Worm (Caenorhabditis elegans) whole organism, mixed stage, embryonic: ENCODE measurements around the gene clec-38.

ENCODE experiments used
- blmp-1 ChIP-seq: fragments of 150-350 bp; optimal IDR thresholded peaks from 2 replicates; lab custom pipeline; 2014; ENCODE audit warnings: missing biosample characterization, missing genetic modification characterization
- ceh-39 ChIP-seq: fragments of 150-350 bp; optimal IDR thresholded peaks from 2 replicates; lab custom pipeline; 2014; ENCODE audit warnings: missing biosample characterization, missing genetic modification characterization
- ceh-43 ChIP-seq: fragments of 200-800 bp; sonication (Bioruptor generic); optimal IDR thresholded peaks from 2 replicates; lab custom pipeline; 2018; ENCODE audit warnings: mild to moderate bottlenecking, missing genetic modification characterization, moderate library complexity, missing compliant biosample characterization
- ces-1 ChIP-seq: fragments of 150-350 bp; optimal IDR thresholded peaks from 2 replicates; lab custom pipeline; 2014; ENCODE audit warnings: missing biosample characterization, missing genetic modification reagents, missing genetic modification characterization
- cnd-1 ChIP-seq: fragments of 200-800 bp; sonication (Bioruptor generic); optimal IDR thresholded peaks from 2 replicates; lab custom pipeline; 2018; ENCODE audit warnings: mild to moderate bottlenecking, missing genetic modification characterization, missing compliant biosample characterization
- drap-1 ChIP-seq: fragments of 200-800 bp; sonication (Bioruptor generic); optimal IDR thresholded peaks from 3 replicates; lab custom pipeline; 2018; ENCODE audit warnings: mild to moderate bottlenecking, missing genetic modification characterization, missing compliant biosample characterization
- elt-1 ChIP-seq: sonication (generic microtip); optimal IDR thresholded peaks from 2 replicates; lab custom pipeline; 2017; ENCODE audit warnings: missing genetic modification characterization, mild to moderate bottlenecking, missing compliant biosample characterization, antibody characterized with exemption, moderate library complexity, borderline replicate concordance; ENCODE audit not compliant: insufficient read depth
- elt-3 ChIP-seq: fragments of 150-350 bp; optimal IDR thresholded peaks from 2 replicates; lab custom pipeline; 2014; ENCODE audit warnings: missing biosample characterization, missing genetic modification characterization
- ham-2 ChIP-seq: fragments of 200-800 bp; sonication (Bioruptor generic); optimal IDR thresholded peaks from 2 replicates; lab custom pipeline; 2018; ENCODE audit warnings: mild to moderate bottlenecking, missing genetic modification characterization, missing compliant biosample characterization
- hlh-1 ChIP-seq: fragments of 150-350 bp; optimal IDR thresholded peaks from 2 replicates; lab custom pipeline; 2014; ENCODE audit warnings: missing biosample characterization, missing genetic modification reagents, missing genetic modification characterization
- lin-13 ChIP-seq: fragments of 150-350 bp; optimal IDR thresholded peaks from 2 replicates; lab custom pipeline; 2014; ENCODE audit warnings: missing biosample characterization, missing genetic modification characterization
- lin-32 ChIP-seq: fragments of 200-800 bp; sonication (Bioruptor generic); optimal IDR thresholded peaks from 2 replicates; lab custom pipeline; 2018; ENCODE audit warnings: mild to moderate bottlenecking, missing genetic modification characterization, missing compliant biosample characterization
- lsy-2 ChIP-seq: fragments of 150-350 bp; optimal IDR thresholded peaks from 2 replicates; lab custom pipeline; 2014; ENCODE audit warnings: missing biosample characterization, missing genetic modification characterization
- mep-1 ChIP-seq: fragments of 150-350 bp; optimal IDR thresholded peaks from 2 replicates; lab custom pipeline; 2017; ENCODE audit warnings: missing biosample characterization, missing genetic modification reagents, missing genetic modification characterization, inconsistent platforms
- mls-2 ChIP-seq: sonication (generic microtip); optimal IDR thresholded peaks from 2 replicates; lab custom pipeline; 2016; ENCODE audit warnings: mild to moderate bottlenecking, missing genetic modification characterization, moderate library complexity, missing compliant biosample characterization
- nhr-28 ChIP-seq: fragments of 150-350 bp; optimal IDR thresholded peaks from 2 replicates; lab custom pipeline; 2014; ENCODE audit warnings: missing biosample characterization, missing genetic modification characterization
- snpc-4 ChIP-seq: fragments of 150-350 bp; optimal IDR thresholded peaks from 2 replicates; lab custom pipeline; 2014; ENCODE audit warnings: missing biosample characterization, missing genetic modification characterization
- sptf-1 ChIP-seq: sonication (generic microtip); optimal IDR thresholded peaks from 2 replicates; lab custom pipeline; 2017; ENCODE audit warnings: mild to moderate bottlenecking, missing genetic modification characterization, moderate library complexity, missing compliant biosample characterization
- tbx-8 ChIP-seq: fragments of 200-800 bp; sonication (Bioruptor generic); optimal IDR thresholded peaks from 2 replicates; lab custom pipeline; 2018; ENCODE audit warnings: mild to moderate bottlenecking, missing genetic modification characterization, moderate library complexity, missing compliant biosample characterization
- unc-120 ChIP-seq: sonication (generic microtip); optimal IDR thresholded peaks from 2 replicates; lab custom pipeline; 2017; ENCODE audit warnings: missing genetic modification characterization, missing compliant biosample characterization; ENCODE audit not compliant: poor library complexity, severe bottlenecking
- unc-62 ChIP-seq: fragments of 150-350 bp; optimal IDR thresholded peaks from 2 replicates; lab custom pipeline; 2014; ENCODE audit warnings: missing biosample characterization, missing genetic modification reagents, missing genetic modification characterization
- ztf-11 ChIP-seq: fragments of 150-350 bp; optimal IDR thresholded peaks from 2 replicates; lab custom pipeline; 2014; ENCODE audit warnings: missing biosample characterization, missing genetic modification characterization

clec-38 gene

ce11 chrV:16778540-16779280 is 43.3 kb upstream of the clec-38 start:
- no peak for TF ChIP-seq lin-32 (GFP tag; lab: Kevin White, UChicago)
- TF ChIP-seq elt-1 (tag; lab: Kevin White, UChicago): peak; percentile 24
- TF ChIP-seq mls-2 (tag; lab: Kevin White, UChicago): no peak
- peak; percentile 70 for TF ChIP-seq elt-3 (tag; lab: Kevin White, UChicago)
- TF ChIP-seq unc-62: no peak

DNA sequence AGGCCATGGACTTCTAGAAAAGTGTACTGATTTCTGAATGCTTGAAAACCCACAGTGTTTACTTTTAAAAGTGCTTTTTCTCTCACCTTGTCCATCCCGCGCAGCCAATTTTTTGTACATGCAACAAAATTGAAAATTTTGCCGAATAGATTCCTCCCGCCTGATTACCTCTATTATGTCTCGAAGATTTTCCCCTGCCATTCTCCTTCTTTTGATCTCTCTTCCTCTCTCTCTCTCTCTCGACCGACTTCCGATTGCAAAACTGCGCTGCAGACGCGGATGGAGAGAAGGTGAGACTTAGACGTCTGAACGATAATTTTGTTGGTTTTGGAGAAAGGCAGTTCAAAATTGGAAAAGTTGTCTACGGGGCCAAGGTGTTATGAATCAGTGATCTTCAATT is 39.0 kb upstream of the clec-38 start:
- TF ChIP-seq drap-1 (GFP tag; lab: Kevin White, UChicago) (peak; percentile 39), ceh-39 (no peak)

DNA sequence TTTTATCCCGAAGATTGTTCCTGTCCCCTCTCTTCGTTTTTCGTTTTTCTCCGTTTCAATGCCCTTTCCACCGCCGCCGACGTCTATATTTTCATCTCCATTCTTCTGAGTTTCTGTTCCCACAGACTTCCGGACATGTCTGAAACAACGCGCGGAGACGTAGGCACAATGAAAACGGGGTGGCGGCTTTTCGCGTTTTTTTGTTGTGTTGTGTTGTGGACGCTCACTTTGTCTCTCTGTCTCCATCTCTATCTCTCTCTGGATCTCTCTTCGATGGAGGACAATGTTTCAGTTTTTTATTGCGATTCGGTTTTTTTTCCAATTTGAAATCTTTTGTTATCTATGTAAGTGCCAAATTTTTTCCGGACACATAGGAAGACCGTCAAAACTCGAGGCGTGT is 24.5 kb upstream of the clec-38 start:
- TF ChIP-seq snpc-4 (no peak), lin-32 (GFP tag; lab: Kevin White, UChicago) (no peak), unc-120 (tag; lab: Kevin White, UChicago) (no peak), ztf-11 (tag; lab: Kevin White, UChicago) (no peak), blmp-1 (tag; lab: Kevin White, UChicago) (no peak), sptf-1 (tag; lab: Kevin White, UChicago) (no peak), elt-3 (tag; lab: Kevin White, UChicago) (no peak), tbx-8 (GFP tag; lab: Kevin White, UChicago) (no peak), ham-2 (GFP tag; lab: Kevin White, UChicago) (no peak), ceh-43 (GFP tag; lab: Kevin White, UChicago) (no peak), cnd-1 (tag; lab: Kevin White, UChicago) (no peak)

DNA sequence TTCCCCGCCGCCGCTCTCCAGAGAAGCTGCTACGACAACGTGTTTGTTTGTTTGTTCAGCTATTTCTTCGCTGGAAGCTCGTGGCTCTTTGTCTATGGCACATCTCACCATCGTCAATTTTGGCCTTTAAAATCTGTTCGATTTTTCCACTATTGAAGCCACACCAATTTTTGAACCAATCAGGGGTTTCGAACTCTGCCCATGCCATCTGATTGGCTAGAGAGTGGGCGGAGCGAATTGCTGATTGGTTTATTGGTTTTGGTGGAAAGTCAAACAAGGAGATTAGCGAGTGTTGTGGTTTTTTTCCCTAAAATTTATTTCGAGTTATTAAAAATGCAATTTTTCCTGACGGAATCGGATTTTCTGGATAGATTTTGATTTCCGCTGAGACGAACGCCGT is 20.7 kb upstream of the clec-38 start:
- TF ChIP-seq nhr-28 (tag; lab: Kevin White, UChicago) (no peak), lin-13 (tag; lab: Kevin White, UChicago) (no peak), mep-1 (tag; lab: Kevin White, UChicago) (no peak), lsy-2 (tag; lab: Kevin White, UChicago) (no peak), hlh-1 (tag; lab: Kevin White, UChicago) (no peak)

- TF ChIP-seq hlh-1 (tag; lab: Kevin White, UChicago) (no peak), unc-62 (peak; percentile 2), ces-1 (peak; percentile 59), drap-1 (GFP tag; lab: Kevin White, UChicago) (peak; percentile 19)
Observed at ce11 chrV:16752089-16753030, 16.9 kb upstream of the clec-38 start.

- TF ChIP-seq tbx-8 (GFP tag; lab: Kevin White, UChicago) (no peak), ces-1 (peak; percentile 84), nhr-28 (tag; lab: Kevin White, UChicago) (no peak), ztf-11 (tag; lab: Kevin White, UChicago) (no peak)
- TF ChIP-seq, all 35 proteins: peak for 1
Observed at ce11 chrV:16749473-16749872, 14.1 kb upstream of the clec-38 start.

ce11 chrV:16747031-16747672 is 11.7 kb upstream of the clec-38 start, which contains the start of gene dkf-2:
dkf-2 (plus strand) TSS chrV:16747622.
- no peak for TF ChIP-seq mep-1 (tag; lab: Kevin White, UChicago)
- no peak for TF ChIP-seq mls-2 (tag; lab: Kevin White, UChicago)
- TF ChIP-seq, all 35 proteins: peak for 0
